Worm (Caenorhabditis elegans): Measurements from ENCODE around the gene npax-3.

- TF ChIP-seq ztf-23 (GFP tag; IDR thresholded peaks at IDR 0.05) (no peak), cog-1 (tag; optimal IDR thresholded peaks at IDR 0.05) (no peak)
These were observed 50.3 kb downstream of the npax-3 start for ce11 chrIV:10777600-10777999.
